Fruit fly (Drosophila melanogaster): Measurements from ENCODE around the gene Tango10.

DNA sequence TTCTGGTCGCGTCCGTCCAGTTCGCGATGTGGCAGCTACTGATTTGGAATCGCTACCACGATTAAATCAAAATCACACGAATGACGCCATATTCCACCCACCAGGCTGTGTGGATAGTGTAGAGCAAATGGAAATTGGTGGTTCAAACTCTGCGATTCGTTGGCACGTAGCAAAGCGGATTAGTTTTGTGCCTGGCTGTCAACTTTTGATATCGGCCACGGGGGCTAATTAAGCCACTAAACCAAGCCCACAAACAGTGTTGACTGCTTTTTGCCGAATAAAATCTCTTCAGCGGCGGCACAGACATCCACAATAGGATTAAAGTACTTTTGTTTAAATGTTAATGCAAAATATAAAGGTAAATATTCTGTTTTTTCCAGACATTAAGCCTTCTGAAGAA lies 11.6 kb downstream of the Tango10 start, which contains the start of gene inaF-C:
- TF ChIP-seq bsh (GFP tag; optimal IDR thresholded peaks at IDR 0.05) = no peak
- TF ChIP-seq CG13424 (tag; optimal IDR thresholded peaks at IDR 0.05) = no peak
- no peak for TF ChIP-seq Dll (GFP tag; IDR thresholded peaks at IDR 0.05; ENCODE audit: partially characterized antibody)
- no peak for TF ChIP-seq HmgD (GFP tag; optimal IDR thresholded peaks at IDR 0.05)
- no peak for TF ChIP-seq onecut (GFP tag; IDR thresholded peaks at IDR 0.05)
- no peak for TF ChIP-seq ssp (GFP tag; IDR thresholded peaks at IDR 0.05)
- no peak for TF ChIP-seq CG18476 (GFP tag; optimal IDR thresholded peaks at IDR 0.05)
- TF ChIP-seq CG9817 (tag; optimal IDR thresholded peaks at IDR 0.05) = no peak
- no peak for TF ChIP-seq Awh (GFP tag; IDR thresholded peaks at IDR 0.05)
- TF ChIP-seq slp2 (GFP tag; optimal IDR thresholded peaks at IDR 0.05) = no peak
- TF ChIP-seq peb (GFP tag; IDR thresholded peaks at IDR 0.05) = no peak
